Fruit fly (Drosophila melanogaster) whole organism, prepupa: ENCODE measurements around the gene CG1889.

ENCODE experiments used
- CG10631 ChIP-seq: fragments of 200-800 bp; sonication (Bioruptor generic); optimal IDR thresholded peaks from 2 replicates; lab custom pipeline; 2016; ENCODE audit warnings: missing biosample characterization, missing genetic modification characterization
- CG10669 ChIP-seq: fragments of 200-800 bp; sonication (Bioruptor generic); optimal IDR thresholded peaks from 3 replicates; lab custom pipeline; 2018; ENCODE audit warnings: missing biosample characterization, mild to moderate bottlenecking, missing genetic modification characterization, moderate library complexity
- CG15336 ChIP-seq: fragments of 200-800 bp; sonication (Bioruptor generic); IDR thresholded peaks from 2 replicates; pipeline ENCODE4 v1.3.6; 2022; ENCODE audit warnings: missing biosample characterization, missing genetic modification characterization
- CG32006 ChIP-seq: fragments of 200-800 bp; sonication (Bioruptor generic); optimal IDR thresholded peaks from 3 replicates; lab custom pipeline; 2017; ENCODE audit warnings: missing biosample characterization, mild to moderate bottlenecking, missing genetic modification characterization
- CG4318 ChIP-seq: fragments of 200-800 bp; sonication (Bioruptor generic); optimal IDR thresholded peaks from 3 replicates; lab custom pipeline; 2017; ENCODE audit warnings: missing biosample characterization, mild to moderate bottlenecking, missing genetic modification characterization
- CG6163 ChIP-seq: fragments of 200-800 bp; sonication (Bioruptor generic); IDR thresholded peaks from 3 replicates; pipeline ENCODE4 v1.3.6; 2022; ENCODE audit warnings: missing biosample characterization, missing genetic modification characterization
- CG8632 ChIP-seq: fragments of 200-800 bp; sonication (Bioruptor generic); optimal IDR thresholded peaks from 3 replicates; lab custom pipeline; 2016; ENCODE audit warnings: missing biosample characterization, missing genetic modification characterization
- Ets21C ChIP-seq: fragments of 200-800 bp; sonication (Bioruptor generic); optimal IDR thresholded peaks from 3 replicates; lab custom pipeline; 2016; ENCODE audit warnings: missing biosample characterization, missing genetic modification characterization
- Sox102F ChIP-seq: fragments of 200-800 bp; sonication (Bioruptor generic); optimal IDR thresholded peaks from 2 replicates; lab custom pipeline; 2016; ENCODE audit warnings: missing biosample characterization, mild to moderate bottlenecking, missing genetic modification characterization
- achi ChIP-seq: fragments of 200-800 bp; sonication (Bioruptor generic); optimal IDR thresholded peaks from 3 replicates; lab custom pipeline; 2016; ENCODE audit warnings: missing biosample characterization, missing genetic modification characterization

- no peak for TF ChIP-seq Ets21C (GFP tag; lab: Kevin White, UChicago)
- TF ChIP-seq CG6163 (GFP tag; lab: Robert Waterston, UW), result no peak
- no peak for TF ChIP-seq CG32006 (GFP tag; lab: Kevin White, UChicago)
- no peak for TF ChIP-seq CG8632 (GFP tag; lab: Kevin White, UChicago)
- TF ChIP-seq CG10669, result no peak
- no peak for TF ChIP-seq CG15336 (GFP tag; lab: Robert Waterston, UW)
- no peak for TF ChIP-seq CG4318 (GFP tag; lab: Kevin White, UChicago)
- TF ChIP-seq Sox102F (GFP tag; lab: Kevin White, UChicago), result no peak
- TF ChIP-seq CG10631 (GFP tag; lab: Kevin White, UChicago), result no peak
- no peak for TF ChIP-seq achi (GFP tag; lab: Kevin White, UChicago)
These were observed 26.0 kb downstream of the CG1889 start for dm6 chrX:9991013-9991412.
